Worm (Caenorhabditis elegans): Measurements from ENCODE around the gene F47B10.6.

DNA sequence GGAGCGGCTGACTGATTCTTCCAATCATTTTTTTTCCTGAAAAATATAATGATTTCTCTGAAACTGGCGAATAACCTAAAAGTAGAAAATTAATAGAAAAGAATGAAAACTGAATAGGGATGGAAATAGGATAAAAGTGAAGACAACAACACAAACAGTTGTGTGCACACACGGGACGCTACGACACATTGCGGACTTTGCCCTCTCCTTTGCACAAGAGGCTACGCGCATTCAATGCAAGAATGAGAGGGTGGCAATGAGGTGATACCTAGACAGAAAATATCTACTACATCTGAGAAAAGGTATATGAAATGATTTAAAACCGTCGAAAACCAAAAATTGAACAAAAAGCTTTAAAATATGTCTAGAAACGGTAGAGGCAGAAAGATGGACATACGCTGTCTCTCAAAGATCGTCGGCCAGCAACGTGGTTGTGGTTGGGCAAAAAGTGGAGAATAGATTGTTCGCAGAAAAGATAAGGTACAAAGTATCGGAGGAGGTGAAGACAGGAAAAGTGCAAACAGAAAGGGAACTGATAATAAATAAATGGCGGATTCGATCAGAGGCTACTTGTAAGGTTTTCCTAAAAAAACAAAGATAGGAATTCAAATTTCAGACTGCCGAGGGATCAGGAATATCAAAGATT, 11.9 kb downstream of the F47B10.6 start, which contains the start of gene suca-1:
- TF ChIP-seq ztf-11 (tag; optimal IDR thresholded peaks at IDR 0.05) (no peak), unc-62 (GFP tag; optimal IDR thresholded peaks at IDR 0.05) (no peak), ceh-28 (tag; optimal IDR thresholded peaks at IDR 0.05) (no peak), aly-2 (tag; optimal IDR thresholded peaks at IDR 0.05) (no peak)

All from whole organism, L3 larva.